Worm (Caenorhabditis elegans): ENCODE measurements around the gene srh-169.

DNA sequence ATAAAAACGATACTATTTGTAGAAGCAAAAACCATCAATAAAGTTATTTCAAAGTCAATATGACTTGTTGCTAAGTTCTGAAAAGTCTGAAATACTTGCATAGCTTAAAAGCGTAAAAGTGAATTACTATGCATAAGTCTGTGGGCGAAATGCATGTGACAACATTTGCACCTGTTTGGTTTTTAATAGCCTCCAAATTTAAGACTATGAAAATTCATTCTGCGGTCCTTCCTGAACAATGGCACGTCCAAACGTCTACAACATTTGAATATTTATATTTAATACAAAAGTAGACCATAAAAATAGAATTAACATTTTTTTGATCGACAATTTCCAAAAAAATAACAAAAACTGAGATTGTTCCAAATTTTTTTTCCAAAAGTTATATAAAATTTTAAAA, 25.9 kb upstream of the srh-169 start, which contains the start of gene K09D9.14:
- TF ChIP-seq pqm-1 (tag; optimal IDR thresholded peaks at IDR 0.05) = no peak
- TF ChIP-seq mdl-1 (tag; optimal IDR thresholded peaks at IDR 0.05) = no peak
- TF ChIP-seq lin-39 (tag; optimal IDR thresholded peaks at IDR 0.05) = no peak
- TF ChIP-seq blmp-1 (tag; optimal IDR thresholded peaks at IDR 0.05) = no peak
